Fruit fly (Drosophila melanogaster): Measurements from ENCODE around the gene CG31643.

CG31643 gene

DNA sequence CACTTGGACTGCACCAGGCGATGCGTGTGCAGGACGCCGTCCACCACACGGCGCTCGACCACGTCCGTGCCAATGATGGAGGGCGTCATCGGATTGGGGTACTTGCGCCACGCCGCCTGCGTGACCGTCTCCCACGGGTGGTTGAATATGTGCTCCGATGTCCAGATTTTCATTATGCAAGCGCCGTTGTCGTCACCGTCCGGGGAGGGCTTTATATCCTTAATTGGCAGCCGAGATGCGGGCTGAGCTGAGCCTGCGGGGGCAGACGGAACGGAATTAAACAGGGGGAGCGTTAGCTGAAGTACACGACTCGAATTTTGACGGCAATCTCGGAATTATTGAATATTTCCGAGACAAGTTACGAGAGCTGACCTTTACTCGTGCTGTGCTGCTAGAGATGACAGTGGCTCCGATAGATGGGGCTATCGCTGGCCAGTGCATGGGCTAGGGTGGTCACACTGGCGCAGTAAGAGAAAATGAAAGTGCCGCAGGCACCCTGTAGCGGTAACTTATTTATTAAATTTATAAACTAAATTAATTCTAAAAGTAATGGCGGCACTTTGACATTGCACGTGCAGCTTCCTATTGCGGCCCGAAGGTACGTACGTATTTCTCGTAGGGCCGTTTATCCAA lies 9.7 kb downstream of the CG31643 start, which contains the start of gene IPIP:
IPIP (plus strand) TSS at position 475 of the 633 bp plus-strand sequence.
- peak; percentile 44 for TF ChIP-seq pad (GFP tag; optimal IDR thresholded peaks at IDR 0.05)
- no peak for TF ChIP-seq CG33017 (tag; optimal IDR thresholded peaks at IDR 0.05)
- TF ChIP-seq Mnt (GFP tag; optimal IDR thresholded peaks at IDR 0.05) = peak; percentile 91
- no peak for TF ChIP-seq CG7045 (GFP tag; optimal IDR thresholded peaks at IDR 0.05)
- no peak for TF ChIP-seq kay (GFP tag; ENCODE audit: borderline replicate concordance)
- TF ChIP-seq CG7101 (tag; optimal IDR thresholded peaks at IDR 0.05) = peak; percentile 54
- peak; percentile 43 for TF ChIP-seq ovo (GFP tag; optimal IDR thresholded peaks at IDR 0.05)
- TF ChIP-seq CG11617 (GFP tag; optimal IDR thresholded peaks at IDR 0.05) = peak; percentile 35
- TF ChIP-seq tj (GFP tag; optimal IDR thresholded peaks at IDR 0.05) = peak; percentile 25
- TF ChIP-seq toe (GFP tag; optimal IDR thresholded peaks at IDR 0.05) = no peak
- peak; percentile 32 for TF ChIP-seq CG12768 (GFP tag; optimal IDR thresholded peaks at IDR 0.05)
- TF ChIP-seq bab1 (GFP tag; optimal IDR thresholded peaks at IDR 0.05) = peak; percentile 72
- TF ChIP-seq CG1620 (GFP tag; optimal IDR thresholded peaks at IDR 0.05) = peak; percentile 17
- peak; percentile 3 for TF ChIP-seq Hr96 (GFP tag; optimal IDR thresholded peaks at IDR 0.05)
- TF ChIP-seq CG14711 (tag; optimal IDR thresholded peaks at IDR 0.05) = peak; percentile 20
- TF ChIP-seq CG5204 (GFP tag; optimal IDR thresholded peaks at IDR 0.05) = no peak
- peak; percentile 2 for TF ChIP-seq cic (GFP tag; optimal IDR thresholded peaks at IDR 0.05)
- no peak for TF ChIP-seq Clk (GFP tag; optimal IDR thresholded peaks at IDR 0.05)
- TF ChIP-seq Crg-1 (GFP tag; optimal IDR thresholded peaks at IDR 0.05) = no peak
- TF ChIP-seq cnc (optimal IDR thresholded peaks at IDR 0.05) = no peak

DNA sequence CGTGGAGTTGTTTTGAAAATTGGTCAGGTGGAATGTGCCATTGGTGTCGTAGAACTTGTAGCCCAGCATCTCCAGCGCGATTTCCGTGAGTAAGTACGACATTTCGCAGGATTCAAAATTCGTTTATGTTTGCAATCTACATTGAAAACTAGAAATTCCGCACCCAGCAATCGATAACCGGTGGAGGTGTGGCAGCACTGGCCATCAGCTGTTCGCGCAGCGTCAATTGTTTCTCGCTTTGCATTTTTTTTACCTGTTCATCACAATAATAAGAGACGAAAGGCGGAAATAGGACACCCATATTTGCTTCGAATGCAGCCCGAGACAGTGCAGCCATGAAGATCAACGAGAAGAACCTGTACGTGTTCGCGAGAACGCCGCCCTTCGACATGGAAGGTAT lies 10.6 kb downstream of the CG31643 start, which contains the start of the genes CG34179 and slmo:
CG34179 (minus strand) TSS at position 165 of the 400 bp plus-strand sequence.
slmo (minus strand) TSS at position 165 of the 400 bp plus-strand sequence.
- TF ChIP-seq CG1620 (GFP tag; optimal IDR thresholded peaks at IDR 0.05) = no peak
- peak; percentile 84 for TF ChIP-seq tj (GFP tag; optimal IDR thresholded peaks at IDR 0.05)

DNA sequence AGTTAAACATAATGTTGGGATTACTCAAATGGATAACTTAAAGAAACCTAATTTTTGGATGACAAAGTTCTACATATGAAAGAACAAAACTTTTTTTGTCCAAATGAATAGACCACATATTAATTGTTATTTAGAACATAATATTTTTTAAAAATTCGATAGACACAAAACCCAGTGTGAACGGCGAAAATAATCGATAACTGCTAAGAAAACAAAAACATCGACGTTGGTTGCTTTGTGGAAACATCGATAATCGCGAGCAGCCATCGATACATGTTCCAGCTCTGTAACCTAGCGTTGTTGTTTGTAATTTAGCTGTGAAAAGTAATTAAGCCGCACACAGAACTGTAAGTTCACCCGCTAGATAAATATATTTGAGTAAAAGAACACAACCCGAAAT lies 12.7 kb downstream of the CG31643 start, which contains the start of gene CG9135:
CG9135 (plus strand) TSS at position 226 of the 400 bp plus-strand sequence.
- TF ChIP-seq CG5204 (GFP tag; optimal IDR thresholded peaks at IDR 0.05) (no peak), bab1 (GFP tag; optimal IDR thresholded peaks at IDR 0.05) (peak; percentile 24)

DNA sequence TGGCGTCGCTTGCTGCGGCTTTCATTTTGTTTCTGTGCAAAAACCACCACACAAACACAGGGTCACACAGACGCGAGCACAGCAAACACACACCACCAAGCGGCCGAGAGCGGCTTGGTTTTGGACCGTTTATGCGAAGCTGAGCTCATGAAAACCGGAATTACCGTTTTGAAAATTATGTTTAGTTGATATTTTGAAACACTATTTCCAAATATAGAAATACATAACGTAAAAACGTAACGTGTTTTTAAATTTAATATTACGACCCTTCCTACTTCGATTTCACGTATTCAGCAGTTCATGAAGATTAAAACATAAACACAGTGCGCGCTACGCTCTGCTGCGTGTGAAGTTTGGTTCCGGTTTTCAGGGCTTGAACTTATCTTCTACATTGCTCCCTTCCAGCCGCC lies 13.3 kb downstream of the CG31643 start:
- TF ChIP-seq CG14711 (tag; optimal IDR thresholded peaks at IDR 0.05) (peak; percentile 88), cnc (optimal IDR thresholded peaks at IDR 0.05) (no peak), Mnt (GFP tag; optimal IDR thresholded peaks at IDR 0.05) (peak; percentile 66), CG5204 (GFP tag; optimal IDR thresholded peaks at IDR 0.05) (no peak), tj (GFP tag; optimal IDR thresholded peaks at IDR 0.05) (peak; percentile 71), toe (GFP tag; optimal IDR thresholded peaks at IDR 0.05) (peak; percentile 90), ovo (GFP tag; optimal IDR thresholded peaks at IDR 0.05) (peak; percentile 3), Clk (GFP tag; optimal IDR thresholded peaks at IDR 0.05) (peak; percentile 47), CG33017 (tag; optimal IDR thresholded peaks at IDR 0.05) (peak; percentile 96), CG1620 (GFP tag; optimal IDR thresholded peaks at IDR 0.05) (peak; percentile 57), CG7045 (GFP tag; optimal IDR thresholded peaks at IDR 0.05) (peak; percentile 94), Crg-1 (GFP tag; optimal IDR thresholded peaks at IDR 0.05) (peak; percentile 34), CG12768 (GFP tag; optimal IDR thresholded peaks at IDR 0.05) (peak; percentile 90), kay (GFP tag; ENCODE audit: borderline replicate concordance) (no peak), CG7101 (tag; optimal IDR thresholded peaks at IDR 0.05) (peak; percentile 94), bab1 (GFP tag; optimal IDR thresholded peaks at IDR 0.05) (peak; percentile 95), Hr96 (GFP tag; optimal IDR thresholded peaks at IDR 0.05) (peak; percentile 95), cic (GFP tag; optimal IDR thresholded peaks at IDR 0.05) (peak; percentile 60), CG11617 (GFP tag; optimal IDR thresholded peaks at IDR 0.05) (peak; percentile 94), pad (GFP tag; optimal IDR thresholded peaks at IDR 0.05) (peak; percentile 59)

DNA sequence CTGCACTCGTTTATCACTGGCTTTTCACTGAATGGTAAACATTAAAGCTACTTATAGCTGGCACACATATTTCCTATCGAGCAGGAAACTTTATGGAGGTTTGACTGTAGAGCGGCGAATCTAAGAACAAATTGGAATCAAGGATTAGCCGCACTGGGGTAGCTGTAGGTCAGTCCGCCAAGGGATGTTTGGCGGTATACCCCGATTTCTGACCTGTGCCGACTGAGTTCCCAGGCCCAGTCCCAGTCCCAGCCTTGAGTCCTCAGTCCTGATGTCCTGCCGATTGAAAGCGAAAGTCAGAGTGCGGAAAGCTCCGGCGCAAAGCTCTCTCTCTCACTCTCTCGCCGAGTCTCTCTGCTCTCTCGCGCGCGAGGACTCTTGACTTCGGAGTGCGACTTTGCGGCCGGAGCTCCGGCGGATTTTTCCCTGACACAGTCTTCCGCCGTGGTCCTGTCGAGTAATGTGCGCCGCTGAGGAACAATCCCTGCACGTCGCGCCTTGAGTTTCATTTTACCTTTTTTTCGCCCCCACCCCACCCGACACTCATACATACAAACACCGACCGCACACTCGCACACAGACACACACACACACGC lies 16.1 kb downstream of the CG31643 start, which contains the start of gene CG13995:
CG13995 (plus strand) TSS at position 429 of the 596 bp plus-strand sequence.
- TF ChIP-seq toe (GFP tag; optimal IDR thresholded peaks at IDR 0.05) (no peak), CG1620 (GFP tag; optimal IDR thresholded peaks at IDR 0.05) (no peak)

DNA sequence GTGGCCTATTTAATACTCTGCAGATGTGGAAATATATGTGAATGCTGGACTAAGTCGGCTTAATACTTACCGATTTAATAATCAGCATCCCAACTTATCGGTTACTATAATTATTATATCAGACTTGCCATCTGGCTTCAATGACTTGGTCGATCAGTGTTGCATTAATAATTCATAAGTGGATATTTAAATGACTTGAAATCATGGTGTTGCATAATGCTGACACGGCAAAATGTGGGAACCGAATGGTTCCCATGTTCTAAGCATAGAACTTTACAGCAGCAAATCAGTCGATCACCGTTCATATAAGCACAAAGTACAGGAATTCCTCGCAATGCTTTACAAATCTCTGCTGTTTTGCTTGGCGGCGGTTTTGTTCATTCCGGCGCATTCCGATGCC lies 22.3 kb downstream of the CG31643 start, which contains the start of gene CG34180:
CG34180 (plus strand) TSS at position 301 of the 400 bp plus-strand sequence.
- TF ChIP-seq CG12768 (GFP tag; optimal IDR thresholded peaks at IDR 0.05) = no peak
- TF ChIP-seq tj (GFP tag; optimal IDR thresholded peaks at IDR 0.05) = no peak
- TF ChIP-seq kay (GFP tag; ENCODE audit: borderline replicate concordance) = no peak
- TF ChIP-seq Hr96 (GFP tag; optimal IDR thresholded peaks at IDR 0.05) = no peak
- TF ChIP-seq CG1620 (GFP tag; optimal IDR thresholded peaks at IDR 0.05) = no peak
- no peak for TF ChIP-seq CG14711 (tag; optimal IDR thresholded peaks at IDR 0.05)
- TF ChIP-seq CG7101 (tag; optimal IDR thresholded peaks at IDR 0.05) = no peak
- no peak for TF ChIP-seq Clk (GFP tag; optimal IDR thresholded peaks at IDR 0.05)
- no peak for TF ChIP-seq ovo (GFP tag; optimal IDR thresholded peaks at IDR 0.05)
- no peak for TF ChIP-seq CG7045 (GFP tag; optimal IDR thresholded peaks at IDR 0.05)
- TF ChIP-seq CG11617 (GFP tag; optimal IDR thresholded peaks at IDR 0.05) = no peak
- TF ChIP-seq Mnt (GFP tag; optimal IDR thresholded peaks at IDR 0.05) = no peak
- TF ChIP-seq Crg-1 (GFP tag; optimal IDR thresholded peaks at IDR 0.05) = no peak
- no peak for TF ChIP-seq CG33017 (tag; optimal IDR thresholded peaks at IDR 0.05)
- no peak for TF ChIP-seq pad (GFP tag; optimal IDR thresholded peaks at IDR 0.05)
- no peak for TF ChIP-seq CG5204 (GFP tag; optimal IDR thresholded peaks at IDR 0.05)
- no peak for TF ChIP-seq cnc (optimal IDR thresholded peaks at IDR 0.05)
- TF ChIP-seq cic (GFP tag; optimal IDR thresholded peaks at IDR 0.05) = no peak
- no peak for TF ChIP-seq bab1 (GFP tag; optimal IDR thresholded peaks at IDR 0.05)
- no peak for TF ChIP-seq toe (GFP tag; optimal IDR thresholded peaks at IDR 0.05)

Measured in whole organism, adult.